Worm (Caenorhabditis elegans): ENCODE data around the gene F46C5.1.

F46C5.1 gene

ce11 chrII:8810679-8811413 is 10.1 kb downstream of the F46C5.1 start, which contains the start of the genes F46C5.9 and rer-1:
TSS of gene F46C5.9 (minus strand) at chrII:8810729.
TSS of gene rer-1 (plus strand) at chrII:8811370.
- TF ChIP-seq B0310.2 (tag; optimal IDR thresholded peaks at IDR 0.05) (no peak), scrt-1 (GFP tag; IDR thresholded peaks at IDR 0.05) (no peak), ceh-13 (GFP tag; optimal IDR thresholded peaks at IDR 0.05) (no peak), tra-4 (tag; optimal IDR thresholded peaks at IDR 0.05) (no peak)

- no peak for TF ChIP-seq pes-1 (GFP tag; IDR thresholded peaks at IDR 0.05)
- TF ChIP-seq hnd-1 (tag; optimal IDR thresholded peaks at IDR 0.05), result no peak
- no peak for TF ChIP-seq scrt-1 (GFP tag; IDR thresholded peaks at IDR 0.05)
- no peak for TF ChIP-seq F13C5.2 (tag; optimal IDR thresholded peaks at IDR 0.05)
- no peak for TF ChIP-seq aly-1 (tag; optimal IDR thresholded peaks at IDR 0.05)
- no peak for TF ChIP-seq tbx-37 (GFP tag; conservative IDR thresholded peaks at IDR 0.05)
- no peak for TF ChIP-seq ceh-36 (tag; optimal IDR thresholded peaks at IDR 0.05)
- TF ChIP-seq ceh-13 (GFP tag; optimal IDR thresholded peaks at IDR 0.05), result no peak
- no peak for TF ChIP-seq ets-7 (tag; optimal IDR thresholded peaks at IDR 0.05)
- TF ChIP-seq sea-1 (GFP tag; conservative IDR thresholded peaks at IDR 0.05), result no peak
- TF ChIP-seq tra-4 (tag; optimal IDR thresholded peaks at IDR 0.05), result no peak
These were observed 12.5 kb downstream of the F46C5.1 start, which contains the start of gene F07H5.10 for ce11 chrII:8808482-8808881. TSS of gene F07H5.10 (minus strand) at chrII:8808582.

ce11 chrII:8806921-8807320 is 14.1 kb downstream of the F46C5.1 start, which contains the start of gene pho-13:
TSS of gene pho-13 (minus strand) at chrII:8807021.
- TF ChIP-seq hmg-4 (GFP tag; optimal IDR thresholded peaks at IDR 0.05) (no peak), tbx-37 (GFP tag; conservative IDR thresholded peaks at IDR 0.05) (no peak), flt-1 (GFP tag; IDR thresholded peaks at IDR 0.05) (no peak), F13C5.2 (tag; optimal IDR thresholded peaks at IDR 0.05) (no peak), tbx-11 (GFP tag; IDR thresholded peaks at IDR 0.05) (no peak), ama-1 (optimal IDR thresholded peaks at IDR 0.05) (no peak), ceh-36 (tag; optimal IDR thresholded peaks at IDR 0.05) (no peak), tra-4 (tag; optimal IDR thresholded peaks at IDR 0.05) (no peak), B0310.2 (tag; optimal IDR thresholded peaks at IDR 0.05) (no peak), sea-1 (GFP tag; conservative IDR thresholded peaks at IDR 0.05) (no peak), ceh-13 (GFP tag; optimal IDR thresholded peaks at IDR 0.05) (no peak), scrt-1 (GFP tag; IDR thresholded peaks at IDR 0.05) (no peak), aly-1 (tag; optimal IDR thresholded peaks at IDR 0.05) (no peak), hnd-1 (tag; optimal IDR thresholded peaks at IDR 0.05) (no peak), pes-1 (GFP tag; IDR thresholded peaks at IDR 0.05) (no peak), ets-7 (tag; optimal IDR thresholded peaks at IDR 0.05) (no peak), hmbx-1 (tag; optimal IDR thresholded peaks at IDR 0.05) (no peak)

- TF ChIP-seq aly-1 (tag; optimal IDR thresholded peaks at IDR 0.05) (no peak), hmg-4 (GFP tag; optimal IDR thresholded peaks at IDR 0.05) (no peak), hmbx-1 (tag; optimal IDR thresholded peaks at IDR 0.05) (no peak)
These were observed 20.2 kb downstream of the F46C5.1 start, which contains the start of gene appg-2 for ce11 chrII:8800830-8801229. TSS of gene appg-2 (plus strand) at chrII:8801130.

ce11 chrII:8799725-8800124 is 21.3 kb downstream of the F46C5.1 start:
- TF ChIP-seq aly-1 (tag; optimal IDR thresholded peaks at IDR 0.05) (no peak), tbx-11 (GFP tag; IDR thresholded peaks at IDR 0.05) (no peak), flt-1 (GFP tag; IDR thresholded peaks at IDR 0.05) (no peak)

ce11 chrII:8796391-8796790 is 24.6 kb downstream of the F46C5.1 start:
- TF ChIP-seq flt-1 (GFP tag; IDR thresholded peaks at IDR 0.05) (no peak), pes-1 (GFP tag; IDR thresholded peaks at IDR 0.05) (no peak), ama-1 (optimal IDR thresholded peaks at IDR 0.05) (no peak), F13C5.2 (tag; optimal IDR thresholded peaks at IDR 0.05) (no peak), tra-4 (tag; optimal IDR thresholded peaks at IDR 0.05) (no peak), aly-1 (tag; optimal IDR thresholded peaks at IDR 0.05) (no peak), scrt-1 (GFP tag; IDR thresholded peaks at IDR 0.05) (no peak), tbx-11 (GFP tag; IDR thresholded peaks at IDR 0.05) (no peak), B0310.2 (tag; optimal IDR thresholded peaks at IDR 0.05) (no peak), hmg-4 (GFP tag; optimal IDR thresholded peaks at IDR 0.05) (no peak), hnd-1 (tag; optimal IDR thresholded peaks at IDR 0.05) (no peak), tbx-37 (GFP tag; conservative IDR thresholded peaks at IDR 0.05) (no peak), ceh-36 (tag; optimal IDR thresholded peaks at IDR 0.05) (no peak), ets-7 (tag; optimal IDR thresholded peaks at IDR 0.05) (no peak), hmbx-1 (tag; optimal IDR thresholded peaks at IDR 0.05) (no peak), sea-1 (GFP tag; conservative IDR thresholded peaks at IDR 0.05) (no peak)

ce11 chrII:8795227-8795626 is 25.8 kb downstream of the F46C5.1 start:
- no peak for TF ChIP-seq tbx-11 (GFP tag; IDR thresholded peaks at IDR 0.05)
- no peak for TF ChIP-seq hmg-4 (GFP tag; optimal IDR thresholded peaks at IDR 0.05)
- no peak for TF ChIP-seq ceh-13 (GFP tag; optimal IDR thresholded peaks at IDR 0.05)
- no peak for TF ChIP-seq F13C5.2 (tag; optimal IDR thresholded peaks at IDR 0.05)
- no peak for TF ChIP-seq ama-1 (optimal IDR thresholded peaks at IDR 0.05)
- TF ChIP-seq hmbx-1 (tag; optimal IDR thresholded peaks at IDR 0.05), result no peak

- TF ChIP-seq B0310.2 (tag; optimal IDR thresholded peaks at IDR 0.05) (no peak), ceh-36 (tag; optimal IDR thresholded peaks at IDR 0.05) (no peak), flt-1 (GFP tag; IDR thresholded peaks at IDR 0.05) (no peak), ama-1 (optimal IDR thresholded peaks at IDR 0.05) (no peak), hmbx-1 (tag; optimal IDR thresholded peaks at IDR 0.05) (no peak), pes-1 (GFP tag; IDR thresholded peaks at IDR 0.05) (no peak), aly-1 (tag; optimal IDR thresholded peaks at IDR 0.05) (no peak), F13C5.2 (tag; optimal IDR thresholded peaks at IDR 0.05) (no peak), tbx-37 (GFP tag; conservative IDR thresholded peaks at IDR 0.05) (no peak)
These were observed 26.9 kb downstream of the F46C5.1 start, which contains the start of gene F07H5.7 for ce11 chrII:8794072-8794471. TSS of gene F07H5.7 (minus strand) at chrII:8794172.
